Worm (Caenorhabditis elegans) whole organism, mixed stage, embryonic: ENCODE measurements around the gene gpb-1.

Source experiments
- drap-1 ChIP-seq: fragments of 200-800 bp; sonication (Bioruptor generic); optimal IDR thresholded peaks from 3 replicates; lab custom pipeline; 2018; ENCODE audit warnings: mild to moderate bottlenecking, missing genetic modification characterization, missing compliant biosample characterization
- elt-1 ChIP-seq: sonication (generic microtip); optimal IDR thresholded peaks from 2 replicates; lab custom pipeline; 2017; ENCODE audit warnings: missing genetic modification characterization, mild to moderate bottlenecking, missing compliant biosample characterization, antibody characterized with exemption, moderate library complexity, borderline replicate concordance; ENCODE audit not compliant: insufficient read depth
- lsy-2 ChIP-seq: fragments of 150-350 bp; optimal IDR thresholded peaks from 2 replicates; lab custom pipeline; 2014; ENCODE audit warnings: missing biosample characterization, missing genetic modification characterization
- mep-1 ChIP-seq: fragments of 150-350 bp; optimal IDR thresholded peaks from 2 replicates; lab custom pipeline; 2017; ENCODE audit warnings: missing biosample characterization, missing genetic modification reagents, missing genetic modification characterization, inconsistent platforms
- nhr-12 ChIP-seq: fragments of 150-350 bp; optimal IDR thresholded peaks from 2 replicates; lab custom pipeline; 2014; ENCODE audit warnings: missing biosample characterization, missing genetic modification characterization
- nhr-2 ChIP-seq: fragments of 150-350 bp; optimal IDR thresholded peaks from 2 replicates; lab custom pipeline; 2014; ENCODE audit warnings: missing biosample characterization, missing genetic modification characterization
- nhr-28 ChIP-seq: fragments of 150-350 bp; optimal IDR thresholded peaks from 2 replicates; lab custom pipeline; 2014; ENCODE audit warnings: missing biosample characterization, missing genetic modification characterization
- nhr-76 ChIP-seq: sonication (generic microtip); optimal IDR thresholded peaks from 2 replicates; lab custom pipeline; 2017; ENCODE audit warnings: missing biosample characterization, missing genetic modification characterization
- snpc-4 ChIP-seq: fragments of 150-350 bp; optimal IDR thresholded peaks from 2 replicates; lab custom pipeline; 2014; ENCODE audit warnings: missing biosample characterization, missing genetic modification characterization

ce11 chrII:11732513-11732912 is 15.9 kb downstream of the gpb-1 start, which contains the start of gene F13D12.8:
- TF ChIP-seq nhr-76 (tag; lab: Kevin White, UChicago) = no peak
- TF ChIP-seq nhr-12 = no peak
- TF ChIP-seq nhr-2 (tag; lab: Kevin White, UChicago) = no peak
- no peak for TF ChIP-seq nhr-28 (tag; lab: Kevin White, UChicago)
- TF ChIP-seq mep-1 (tag; lab: Kevin White, UChicago) = no peak
- no peak for TF ChIP-seq lsy-2 (tag; lab: Kevin White, UChicago)
- TF ChIP-seq elt-1 (tag; lab: Kevin White, UChicago) = no peak
- no peak for TF ChIP-seq snpc-4 (tag; lab: Kevin White, UChicago)
- TF ChIP-seq drap-1 (GFP tag; lab: Kevin White, UChicago) = no peak
